Worm (Caenorhabditis elegans): Measurements from ENCODE around the gene znf-622.

Gene znf-622

ce11 chrIII:6420201-6420600 is 38.8 kb downstream of the znf-622 start:
- TF ChIP-seq crh-2 (tag; optimal IDR thresholded peaks at IDR 0.05) (peak; percentile 26), skn-1 (tag; optimal IDR thresholded peaks at IDR 0.05) (no peak), mdl-1 (tag; optimal IDR thresholded peaks at IDR 0.05) (peak in 1 of 2 experiments; percentile 20), sma-9 (GFP tag; optimal IDR thresholded peaks at IDR 0.05) (peak; percentile 3), sma-9 (tag; optimal IDR thresholded peaks at IDR 0.05) (no peak), fos-1 (tag; optimal IDR thresholded peaks at IDR 0.05) (peak; percentile 2), nhr-129 (tag; optimal IDR thresholded peaks at IDR 0.05) (peak; percentile 11), zag-1 (tag; optimal IDR thresholded peaks at IDR 0.05) (no peak), lin-39 (tag; optimal IDR thresholded peaks at IDR 0.05) (no peak), nhr-25 (tag; optimal IDR thresholded peaks at IDR 0.05) (peak; percentile 18), C34F6.9 (tag; optimal IDR thresholded peaks at IDR 0.05) (no peak)

- TF ChIP-seq egl-27 (tag; optimal IDR thresholded peaks at IDR 0.05) (peak; percentile 42), nhr-25 (tag; optimal IDR thresholded peaks at IDR 0.05) (peak; percentile 92), elt-1 (tag; optimal IDR thresholded peaks at IDR 0.05) (peak; percentile 1), sma-3 (GFP tag; optimal IDR thresholded peaks at IDR 0.05) (peak; percentile 95), unc-39 (tag; optimal IDR thresholded peaks at IDR 0.05) (no peak), blmp-1 (tag; optimal IDR thresholded peaks at IDR 0.05; ENCODE audit: insufficient read depth) (peak; percentile 83), nhr-129 (tag; optimal IDR thresholded peaks at IDR 0.05) (peak; percentile 44), F13H6.1 (tag; optimal IDR thresholded peaks at IDR 0.05) (peak; percentile 94), ama-1 (optimal IDR thresholded peaks at IDR 0.05) (no peak), lin-11 (tag; optimal IDR thresholded peaks at IDR 0.05) (peak; percentile 71), ztf-4 (tag; optimal IDR thresholded peaks at IDR 0.05) (peak; percentile 35), nhr-21 (tag; optimal IDR thresholded peaks at IDR 0.05) (peak; percentile 96), sem-4 (tag; optimal IDR thresholded peaks at IDR 0.05) (peak; percentile 81), dmd-4 (tag; optimal IDR thresholded peaks at IDR 0.05) (no peak), aly-2 (tag; optimal IDR thresholded peaks at IDR 0.05) (no peak), crh-2 (tag; optimal IDR thresholded peaks at IDR 0.05) (peak; percentile 85), mdl-1 (tag; optimal IDR thresholded peaks at IDR 0.05) (peak; percentile 95 to 97), unc-55 (GFP tag; optimal IDR thresholded peaks at IDR 0.05) (peak; percentile 63), mab-5 (tag; optimal IDR thresholded peaks at IDR 0.05) (peak; percentile 83), gmeb-1 (tag; optimal IDR thresholded peaks at IDR 0.05) (peak; percentile 85), zag-1 (tag; optimal IDR thresholded peaks at IDR 0.05) (peak; percentile 47), peb-1 (tag; optimal IDR thresholded peaks at IDR 0.05) (no peak), nhr-6 (tag; optimal IDR thresholded peaks at IDR 0.05) (peak; percentile 50), mbf-1 (tag; optimal IDR thresholded peaks at IDR 0.05) (no peak), nhr-237 (tag; optimal IDR thresholded peaks at IDR 0.05) (no peak), ZK546.5 (tag; optimal IDR thresholded peaks at IDR 0.05) (peak; percentile 24), lsy-2 (tag; optimal IDR thresholded peaks at IDR 0.05) (peak; percentile 53 to 89), ztf-11 (tag; optimal IDR thresholded peaks at IDR 0.05) (no peak), ceh-82 (tag; optimal IDR thresholded peaks at IDR 0.05) (peak; percentile 55), skn-1 (tag; optimal IDR thresholded peaks at IDR 0.05) (no peak), nhr-10 (tag; optimal IDR thresholded peaks at IDR 0.05) (peak; percentile 46), sma-9 (GFP tag; optimal IDR thresholded peaks at IDR 0.05) (peak; percentile 97), sma-9 (tag; optimal IDR thresholded peaks at IDR 0.05) (no peak), lin-13 (GFP tag; optimal IDR thresholded peaks at IDR 0.05) (peak; percentile 59), nhr-12 (tag; optimal IDR thresholded peaks at IDR 0.05) (no peak), elt-3 (tag; optimal IDR thresholded peaks at IDR 0.05) (no peak), lin-39 (tag; optimal IDR thresholded peaks at IDR 0.05) (no peak), unc-62 (GFP tag; optimal IDR thresholded peaks at IDR 0.05) (peak; percentile 66), nhr-77 (tag; optimal IDR thresholded peaks at IDR 0.05) (no peak), Y55F3AM.14 (GFP tag; optimal IDR thresholded peaks at IDR 0.05) (peak; percentile 89), snpc-4 (tag; optimal IDR thresholded peaks at IDR 0.05) (no peak), nhr-11 (tag; optimal IDR thresholded peaks at IDR 0.05) (no peak), nhr-23 (tag; optimal IDR thresholded peaks at IDR 0.05) (no peak), fos-1 (tag; optimal IDR thresholded peaks at IDR 0.05) (peak; percentile 58), C34F6.9 (tag; optimal IDR thresholded peaks at IDR 0.05) (peak; percentile 88), ceh-16 (tag; optimal IDR thresholded peaks at IDR 0.05) (peak; percentile 53)
Observed at ce11 chrIII:6420995-6421404, 39.6 kb downstream of the znf-622 start.

All from whole organism, L2 larva.